Worm (Caenorhabditis elegans): Measurements from ENCODE around the gene ugt-34.

ugt-34 gene

DNA sequence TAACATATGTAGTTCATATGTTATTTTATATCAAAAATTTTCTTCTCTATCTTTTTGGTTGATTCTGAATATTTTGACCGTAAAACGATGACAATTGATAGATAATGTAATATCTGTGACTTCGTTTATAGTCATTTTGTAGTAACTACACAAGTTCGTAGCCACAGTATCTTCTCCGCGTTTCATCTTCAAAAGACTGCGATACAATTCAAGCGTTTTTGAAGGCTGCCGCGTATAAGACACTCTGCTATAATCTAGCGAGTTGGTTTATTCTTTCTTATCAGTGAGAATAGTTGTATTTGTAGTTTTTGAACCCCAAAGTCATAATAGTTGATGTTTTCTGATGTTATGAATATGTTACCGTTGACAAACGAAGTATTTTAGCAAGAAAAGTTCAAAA is at the start of gene ugt-34:
Gene ugt-34, minus strand, starts transcription at position 21 of the 400 bp plus-strand sequence.
- TF ChIP-seq nhr-237 (tag; optimal IDR thresholded peaks at IDR 0.05) (no peak), elt-2 (tag; optimal IDR thresholded peaks at IDR 0.05) (peak; percentile 63)

DNA sequence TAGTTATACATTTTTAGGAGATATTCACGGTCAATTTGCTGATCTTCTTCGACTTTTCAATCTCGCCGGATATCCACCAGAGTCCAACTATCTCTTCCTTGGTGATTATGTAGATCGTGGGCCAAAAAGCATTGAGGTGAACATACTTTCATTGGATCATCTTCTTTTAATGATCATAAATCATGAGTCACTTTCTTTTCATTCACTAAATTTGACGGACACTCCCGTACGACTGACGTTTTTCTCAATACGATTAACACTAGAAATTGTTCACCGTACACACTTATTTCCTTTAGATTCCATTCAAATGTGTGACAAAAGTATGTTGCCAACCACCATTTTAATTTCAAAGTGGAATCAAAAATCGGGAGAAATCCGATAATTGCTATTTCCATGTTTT is 46.1 kb upstream of the ugt-34 start:
- no peak for TF ChIP-seq nhr-76 (tag; optimal IDR thresholded peaks at IDR 0.05)

DNA sequence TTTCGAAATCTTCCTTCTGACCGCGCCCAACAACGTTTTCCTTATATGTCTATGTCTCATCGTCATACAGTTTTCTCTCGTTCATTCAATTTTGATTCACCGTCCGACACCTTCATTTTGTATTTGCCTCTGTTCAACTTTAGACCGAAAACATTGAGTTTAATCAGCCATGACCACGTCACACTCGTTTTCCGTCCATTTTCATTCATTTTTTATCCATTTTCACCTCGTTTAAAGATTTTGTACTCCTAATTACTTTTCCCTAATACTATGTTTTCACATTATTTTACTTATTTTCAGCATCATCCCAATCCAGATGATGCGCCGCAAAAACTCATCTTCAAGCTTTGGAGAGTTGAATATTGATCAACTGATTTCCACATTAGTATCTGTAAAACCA is 45.5 kb upstream of the ugt-34 start, which contains the start of gene pph-1:
Gene pph-1, plus strand, starts transcription at position 301 of the 400 bp plus-strand sequence.
- TF ChIP-seq nhr-28 (tag; optimal IDR thresholded peaks at IDR 0.05) (no peak), nhr-11 (tag; optimal IDR thresholded peaks at IDR 0.05) (no peak), nhr-77 (tag; optimal IDR thresholded peaks at IDR 0.05) (no peak), nhr-76 (tag; optimal IDR thresholded peaks at IDR 0.05) (no peak), elt-1 (tag; optimal IDR thresholded peaks at IDR 0.05) (no peak), snpc-4 (tag; optimal IDR thresholded peaks at IDR 0.05) (no peak), ama-1 (optimal IDR thresholded peaks at IDR 0.05) (no peak), ceh-16 (tag; optimal IDR thresholded peaks at IDR 0.05) (no peak), aly-2 (tag; optimal IDR thresholded peaks at IDR 0.05) (no peak), unc-62 (GFP tag; optimal IDR thresholded peaks at IDR 0.05) (no peak), ZK546.5 (tag; optimal IDR thresholded peaks at IDR 0.05) (no peak), mml-1 (tag; optimal IDR thresholded peaks at IDR 0.05) (no peak), skn-1 (tag; optimal IDR thresholded peaks at IDR 0.05) (no peak), egl-5 (tag; optimal IDR thresholded peaks at IDR 0.05) (no peak), elt-3 (tag; optimal IDR thresholded peaks at IDR 0.05) (no peak)

DNA sequence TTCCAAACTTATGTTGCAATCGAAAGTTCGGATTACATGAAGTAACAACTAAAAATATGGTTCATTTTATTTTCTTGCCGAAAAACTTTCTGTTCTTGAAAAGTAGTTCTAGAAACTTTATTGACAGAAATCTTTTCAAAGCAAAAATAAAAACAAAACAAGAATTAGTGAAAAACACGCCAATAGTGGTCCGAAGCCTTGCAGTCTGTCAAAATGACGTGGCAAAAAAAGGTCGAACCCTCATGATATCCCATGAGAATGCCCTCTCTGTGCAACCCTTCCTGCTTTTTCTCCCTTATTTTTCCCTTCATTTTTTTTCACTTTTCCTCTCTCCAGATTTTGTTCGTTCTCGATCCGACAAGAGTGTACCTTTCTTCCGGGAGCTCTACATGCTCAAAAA is 42.3 kb upstream of the ugt-34 start:
- no peak for TF ChIP-seq elt-3 (tag; optimal IDR thresholded peaks at IDR 0.05)
- TF ChIP-seq ceh-82 (tag; optimal IDR thresholded peaks at IDR 0.05) = no peak
- TF ChIP-seq snpc-4 (tag; optimal IDR thresholded peaks at IDR 0.05) = no peak
- TF ChIP-seq fos-1 (tag; optimal IDR thresholded peaks at IDR 0.05) = no peak
- TF ChIP-seq fkh-10 (GFP tag; optimal IDR thresholded peaks at IDR 0.05) = peak; percentile 35
- TF ChIP-seq nhr-25 (tag; optimal IDR thresholded peaks at IDR 0.05) = no peak
- no peak for TF ChIP-seq nhr-76 (tag; optimal IDR thresholded peaks at IDR 0.05)

DNA sequence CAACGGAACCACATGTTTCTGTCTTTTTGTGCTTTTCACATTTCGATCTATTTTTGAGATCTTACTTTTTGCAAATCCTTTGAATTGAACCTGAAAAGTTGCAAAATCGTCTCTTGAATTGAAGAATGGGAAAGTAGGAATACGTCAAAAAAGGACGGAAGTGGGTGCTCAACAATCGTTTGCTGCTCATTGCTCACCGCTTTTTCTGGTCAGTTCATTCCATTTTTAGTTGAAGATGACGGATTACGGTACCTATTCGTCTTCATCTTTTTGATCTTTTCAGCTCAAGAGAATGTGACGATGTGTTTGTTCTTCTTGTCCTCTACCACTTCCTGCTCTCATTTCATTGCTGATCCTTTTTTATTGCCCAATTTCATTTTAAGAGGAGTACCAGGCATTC is 38.4 kb upstream of the ugt-34 start, which contains the start of gene C05A2.4:
Gene C05A2.4, plus strand, starts transcription at position 301 of the 400 bp plus-strand sequence.
- TF ChIP-seq egl-27 (tag; optimal IDR thresholded peaks at IDR 0.05) (no peak), nhr-77 (tag; optimal IDR thresholded peaks at IDR 0.05) (no peak), zag-1 (tag; optimal IDR thresholded peaks at IDR 0.05) (no peak), skn-1 (tag; optimal IDR thresholded peaks at IDR 0.05) (no peak), pqm-1 (tag; optimal IDR thresholded peaks at IDR 0.05) (peak; percentile 21)

DNA sequence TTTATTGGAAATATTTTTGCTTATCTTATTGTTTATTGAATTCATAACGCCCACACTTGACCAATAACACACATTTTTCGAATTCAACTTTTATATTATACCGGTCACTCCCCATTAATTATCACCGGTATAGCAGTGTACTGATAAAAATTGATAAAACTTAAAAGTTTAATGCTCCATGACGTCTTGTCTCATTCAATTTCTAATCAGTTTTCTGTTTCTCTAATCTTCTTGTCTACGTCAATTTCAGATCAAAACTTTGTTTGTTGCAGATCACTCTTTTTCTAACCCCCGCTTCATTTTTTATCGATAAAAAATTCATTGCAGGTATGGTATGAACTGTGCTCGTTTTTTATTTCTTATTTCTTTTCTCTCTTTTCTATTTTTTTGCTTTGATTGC is 37.0 kb upstream of the ugt-34 start:
- no peak for TF ChIP-seq ztf-11 (tag; optimal IDR thresholded peaks at IDR 0.05)
- TF ChIP-seq tbx-2 (tag; optimal IDR thresholded peaks at IDR 0.05) = no peak
- no peak for TF ChIP-seq nhr-28 (tag; optimal IDR thresholded peaks at IDR 0.05)
- no peak for TF ChIP-seq nhr-237 (tag; optimal IDR thresholded peaks at IDR 0.05)
- no peak for TF ChIP-seq elt-1 (tag; optimal IDR thresholded peaks at IDR 0.05)
- no peak for TF ChIP-seq daf-12 (tag; optimal IDR thresholded peaks at IDR 0.05)
- TF ChIP-seq nhr-76 (tag; optimal IDR thresholded peaks at IDR 0.05) = no peak
- TF ChIP-seq egl-27 (tag; optimal IDR thresholded peaks at IDR 0.05) = no peak
- TF ChIP-seq nhr-11 (tag; optimal IDR thresholded peaks at IDR 0.05) = no peak
- no peak for TF ChIP-seq egl-5 (tag; optimal IDR thresholded peaks at IDR 0.05)
- no peak for TF ChIP-seq skn-1 (tag; optimal IDR thresholded peaks at IDR 0.05)
- no peak for TF ChIP-seq fkh-10 (GFP tag; optimal IDR thresholded peaks at IDR 0.05)
- TF ChIP-seq elt-3 (tag; optimal IDR thresholded peaks at IDR 0.05) = no peak
- TF ChIP-seq nhr-25 (tag; optimal IDR thresholded peaks at IDR 0.05) = no peak
- TF ChIP-seq R02D3.7 (tag; optimal IDR thresholded peaks at IDR 0.05) = no peak
- peak; percentile 88 for TF ChIP-seq jun-1 (tag; optimal IDR thresholded peaks at IDR 0.05)
- TF ChIP-seq hmg-11 (tag; optimal IDR thresholded peaks at IDR 0.05) = no peak
- no peak for TF ChIP-seq nhr-77 (tag; optimal IDR thresholded peaks at IDR 0.05)
- no peak for TF ChIP-seq ceh-28 (tag; optimal IDR thresholded peaks at IDR 0.05)
- TF ChIP-seq snpc-4 (tag; optimal IDR thresholded peaks at IDR 0.05) = no peak
- peak; percentile 99 for TF ChIP-seq pqm-1 (tag; optimal IDR thresholded peaks at IDR 0.05)
- no peak for TF ChIP-seq mml-1 (tag; optimal IDR thresholded peaks at IDR 0.05)
- TF ChIP-seq fos-1 (tag; optimal IDR thresholded peaks at IDR 0.05) = peak; percentile 11
- no peak for TF ChIP-seq ZK546.5 (tag; optimal IDR thresholded peaks at IDR 0.05)
- TF ChIP-seq lin-39 (tag; optimal IDR thresholded peaks at IDR 0.05) = no peak
- peak; percentile 99 for TF ChIP-seq elt-2 (tag; optimal IDR thresholded peaks at IDR 0.05)
- TF ChIP-seq nhr-67 (tag; optimal IDR thresholded peaks at IDR 0.05) = no peak
- no peak for TF ChIP-seq lin-15B (tag; optimal IDR thresholded peaks at IDR 0.05)
- TF ChIP-seq sea-2 (GFP tag; optimal IDR thresholded peaks at IDR 0.05) = no peak
- no peak for TF ChIP-seq nfya-1 (tag; optimal IDR thresholded peaks at IDR 0.05; ENCODE audit: insufficient read depth)
- no peak for TF ChIP-seq aly-2 (tag; optimal IDR thresholded peaks at IDR 0.05)
- TF ChIP-seq unc-62 (GFP tag; optimal IDR thresholded peaks at IDR 0.05) = no peak
- no peak for TF ChIP-seq fkh-2 (tag; optimal IDR thresholded peaks at IDR 0.05)
- TF ChIP-seq zag-1 (tag; optimal IDR thresholded peaks at IDR 0.05) = no peak
- TF ChIP-seq pha-4 (tag; optimal IDR thresholded peaks at IDR 0.05) = peak; percentile 81
- no peak for TF ChIP-seq unc-39 (tag; optimal IDR thresholded peaks at IDR 0.05)
- no peak for TF ChIP-seq ceh-9 (tag; optimal IDR thresholded peaks at IDR 0.05)
